Fruit fly (Drosophila melanogaster) whole organism, embryonic: ENCODE measurements around the gene CG13077.

Experiments
- ATbp ChIP-seq: fragments of 200-800 bp; sonication (Bioruptor generic); optimal IDR thresholded peaks from 2 replicates; lab custom pipeline; 2017; ENCODE audit warnings: missing biosample characterization, mild to moderate bottlenecking, missing genetic modification characterization, missing genetic modification reagents
- Aef1 ChIP-seq: fragments of 200-800 bp; sonication (Bioruptor generic); IDR thresholded peaks from 3 replicates; pipeline ENCODE4 v1.3.6; 2022; ENCODE audit warnings: missing biosample characterization, missing genetic modification characterization
- Atf-2 ChIP-seq: fragments of 200-800 bp; sonication (Bioruptor generic); optimal IDR thresholded peaks from 2 replicates; lab custom pipeline; 2016; ENCODE audit warnings: missing biosample characterization, missing genetic modification characterization
- B-H2 ChIP-seq: fragments of 200-800 bp; sonication (Bioruptor generic); optimal IDR thresholded peaks from 2 replicates; lab custom pipeline; 2018; ENCODE audit warnings: missing biosample characterization, mild to moderate bottlenecking, missing genetic modification characterization
- CG10462 ChIP-seq: fragments of 200-800 bp; sonication (Bioruptor generic); optimal IDR thresholded peaks from 2 replicates; lab custom pipeline; 2016; ENCODE audit warnings: missing biosample characterization, missing genetic modification characterization
- CG10543 ChIP-seq: fragments of 200-800 bp; sonication (Bioruptor generic); optimal IDR thresholded peaks from 3 replicates; lab custom pipeline; 2017; ENCODE audit warnings: missing biosample characterization, mild to moderate bottlenecking, missing genetic modification characterization, moderate library complexity
- CG10979 ChIP-seq: fragments of 200-800 bp; sonication (Bioruptor generic); optimal IDR thresholded peaks from 2 replicates; lab custom pipeline; 2018; ENCODE audit warnings: missing biosample characterization, mild to moderate bottlenecking, missing genetic modification characterization, moderate library complexity
- CG11456 ChIP-seq: fragments of 200-800 bp; sonication (Bioruptor generic); IDR thresholded peaks from 3 replicates; pipeline ENCODE4 v1.3.6; 2022; ENCODE audit warnings: missing biosample characterization, missing genetic modification characterization
- CG12104 ChIP-seq: fragments of 200-800 bp; sonication (Bioruptor generic); optimal IDR thresholded peaks from 3 replicates; lab custom pipeline; 2016; ENCODE audit warnings: missing biosample characterization, missing genetic modification characterization
- CG13287 ChIP-seq: fragments of 200-800 bp; sonication (Bioruptor generic); IDR thresholded peaks from 2 replicates; pipeline ENCODE4 v1.3.6; 2022; ENCODE audit warnings: missing biosample characterization, missing genetic modification characterization; ENCODE audit not compliant: partially characterized antibody
- CG13775 ChIP-seq: fragments of 200-800 bp; sonication (Bioruptor generic); optimal IDR thresholded peaks from 3 replicates; lab custom pipeline; 2017; ENCODE audit warnings: missing biosample characterization, mild to moderate bottlenecking, missing genetic modification characterization
- CG17829 ChIP-seq: fragments of 200-800 bp; optimal IDR thresholded peaks from 2 replicates; lab custom pipeline; 2019; ENCODE audit warnings: missing biosample characterization, mild to moderate bottlenecking, missing genetic modification characterization, moderate library complexity
- CG18599 ChIP-seq: fragments of 200-800 bp; sonication (Bioruptor generic); optimal IDR thresholded peaks from 3 replicates; lab custom pipeline; 2017; ENCODE audit warnings: missing biosample characterization, missing genetic modification characterization, mild to moderate bottlenecking, moderate library complexity, missing genetic modification reagents
- CG2129 ChIP-seq: fragments of 200-800 bp; sonication (Bioruptor generic); IDR thresholded peaks from 2 replicates; pipeline ENCODE4 v1.3.6; 2022; ENCODE audit warnings: missing biosample characterization, missing genetic modification characterization; ENCODE audit not compliant: partially characterized antibody
- CG3847 ChIP-seq: fragments of 200-800 bp; sonication (Bioruptor generic); IDR thresholded peaks from 2 replicates; pipeline ENCODE4 v1.3.6; 2022; ENCODE audit warnings: missing biosample characterization, missing genetic modification characterization
- CG4424 ChIP-seq: fragments of 200-800 bp; sonication (Bioruptor generic); optimal IDR thresholded peaks from 3 replicates; lab custom pipeline; 2016; ENCODE audit warnings: missing biosample characterization, missing genetic modification characterization
- CG6765 ChIP-seq: fragments of 200-800 bp; sonication (Bioruptor generic); optimal IDR thresholded peaks from 3 replicates; lab custom pipeline; 2017; ENCODE audit warnings: missing biosample characterization, mild to moderate bottlenecking, missing genetic modification characterization
- CG6813 ChIP-seq: fragments of 200-800 bp; sonication (Bioruptor generic); optimal IDR thresholded peaks from 2 replicates; lab custom pipeline; 2017; ENCODE audit warnings: missing biosample characterization, missing genetic modification characterization, mild to moderate bottlenecking, moderate library complexity, missing genetic modification reagents
- CG7357 ChIP-seq: fragments of 200-800 bp; sonication (Bioruptor generic); IDR thresholded peaks from 3 replicates; pipeline ENCODE4 v1.3.6; 2022; ENCODE audit warnings: missing biosample characterization, missing genetic modification characterization
- CG7745 ChIP-seq: fragments of 200-800 bp; sonication (Bioruptor generic); optimal IDR thresholded peaks from 2 replicates; lab custom pipeline; 2018; ENCODE audit warnings: missing biosample characterization, mild to moderate bottlenecking, missing genetic modification characterization, moderate library complexity
- CG7786 ChIP-seq: fragments of 200-800 bp; sonication (Bioruptor generic); optimal IDR thresholded peaks from 2 replicates; lab custom pipeline; 2016; ENCODE audit warnings: missing biosample characterization, missing genetic modification characterization
- CG9609 ChIP-seq: fragments of 200-800 bp; sonication (Bioruptor generic); optimal IDR thresholded peaks from 3 replicates; lab custom pipeline; 2016; ENCODE audit warnings: missing biosample characterization, missing genetic modification characterization
- CG9727 ChIP-seq: fragments of 200-800 bp; sonication (Bioruptor generic); optimal IDR thresholded peaks from 3 replicates; lab custom pipeline; 2017; ENCODE audit warnings: missing biosample characterization, mild to moderate bottlenecking, missing genetic modification characterization
- CHES-1-like ChIP-seq: fragments of 200-800 bp; sonication (Bioruptor generic); optimal IDR thresholded peaks from 2 replicates; lab custom pipeline; 2016; ENCODE audit warnings: missing biosample characterization, missing genetic modification characterization
- Dref ChIP-seq: fragments of 200-800 bp; sonication (Bioruptor generic); IDR thresholded peaks from 2 replicates; pipeline ENCODE4 v1.3.6; 2022; ENCODE audit warnings: missing biosample characterization, missing genetic modification characterization
- Fer3 ChIP-seq: fragments of 200-800 bp; sonication (Bioruptor generic); optimal IDR thresholded peaks from 2 replicates; lab custom pipeline; 2018; ENCODE audit warnings: missing biosample characterization, mild to moderate bottlenecking, missing genetic modification characterization, moderate library complexity
- Hsf ChIP-seq: fragments of 200-800 bp; sonication (Bioruptor generic); optimal IDR thresholded peaks from 3 replicates; lab custom pipeline; 2016; ENCODE audit warnings: missing biosample characterization, missing genetic modification characterization
- NfI ChIP-seq: fragments of 200-800 bp; sonication (Bioruptor generic); optimal IDR thresholded peaks from 3 replicates; lab custom pipeline; 2018; ENCODE audit warnings: missing biosample characterization, mild to moderate bottlenecking, missing genetic modification characterization, moderate library complexity
- Opbp ChIP-seq: fragments of 200-800 bp; sonication (Bioruptor generic); IDR thresholded peaks from 3 replicates; pipeline ENCODE4 v1.3.6; 2022; ENCODE audit warnings: missing biosample characterization, missing genetic modification characterization; ENCODE audit not compliant: partially characterized antibody
- PHDP ChIP-seq: fragments of 200-800 bp; sonication (Bioruptor generic); optimal IDR thresholded peaks from 3 replicates; lab custom pipeline; 2018; ENCODE audit warnings: missing biosample characterization, mild to moderate bottlenecking, missing genetic modification characterization, moderate library complexity
- Rfx ChIP-seq: fragments of 200-800 bp; sonication (Bioruptor generic); IDR thresholded peaks from 2 replicates; pipeline ENCODE4 v1.3.6; 2022; ENCODE audit warnings: missing biosample characterization, missing genetic modification characterization
- Sry-δ ChIP-seq: fragments of 200-800 bp; sonication (Bioruptor generic); optimal IDR thresholded peaks from 2 replicates; lab custom pipeline; 2016; ENCODE audit warnings: missing biosample characterization, missing genetic modification characterization
- YL-1 ChIP-seq: fragments of 200-800 bp; sonication (Bioruptor generic); optimal IDR thresholded peaks from 3 replicates; lab custom pipeline; 2017; ENCODE audit warnings: missing biosample characterization, mild to moderate bottlenecking, missing genetic modification characterization
- abd-A ChIP-seq: fragments of 200-800 bp; sonication (Bioruptor generic); optimal IDR thresholded peaks from 3 replicates; lab custom pipeline; 2019; ENCODE audit warnings: missing biosample characterization, mild to moderate bottlenecking, missing genetic modification characterization, moderate library complexity
- cas ChIP-seq: fragments of 200-800 bp; sonication (Bioruptor generic); IDR thresholded peaks from 2 replicates; pipeline ENCODE4 v1.3.6; 2022; ENCODE audit warnings: missing biosample characterization, missing genetic modification characterization
- chinmo ChIP-seq: fragments of 200-800 bp; sonication (Bioruptor generic); IDR thresholded peaks from 4 replicates; pipeline ENCODE4 v1.3.6; 2022; ENCODE audit warnings: missing biosample characterization, missing genetic modification characterization; ENCODE audit not compliant: partially characterized antibody
- dan ChIP-seq: fragments of 200-800 bp; sonication (Bioruptor generic); IDR thresholded peaks from 2 replicates; pipeline ENCODE4 v1.3.6; 2022; ENCODE audit warnings: missing biosample characterization, missing genetic modification characterization
- fd96Cb ChIP-seq: fragments of 200-800 bp; sonication (Bioruptor generic); optimal IDR thresholded peaks from 2 replicates; lab custom pipeline; 2018; ENCODE audit warnings: missing biosample characterization, mild to moderate bottlenecking, missing genetic modification characterization, moderate library complexity
- hth ChIP-seq: fragments of >200 bp; optimal IDR thresholded peaks from 2 replicates; lab custom pipeline; 2017; ENCODE audit warnings: inconsistent platforms
- knrl ChIP-seq: fragments of 200-800 bp; sonication (Bioruptor generic); IDR thresholded peaks from 3 replicates; pipeline ENCODE4 v1.3.6; 2022; ENCODE audit warnings: missing biosample characterization, missing genetic modification characterization; ENCODE audit not compliant: partially characterized antibody
- oc ChIP-seq: fragments of 200-800 bp; sonication (Bioruptor generic); optimal IDR thresholded peaks from 2 replicates; lab custom pipeline; 2018; ENCODE audit warnings: missing biosample characterization, mild to moderate bottlenecking, missing genetic modification characterization, moderate library complexity
- ranshi ChIP-seq: fragments of 200-800 bp; sonication (Bioruptor generic); IDR thresholded peaks from 2 replicates; pipeline ENCODE4 v1.3.6; 2022; ENCODE audit warnings: missing biosample characterization, missing genetic modification characterization
- scrt ChIP-seq: fragments of 200-800 bp; sonication (Bioruptor generic); optimal IDR thresholded peaks from 2 replicates; lab custom pipeline; 2018; ENCODE audit warnings: missing biosample characterization, mild to moderate bottlenecking, missing genetic modification characterization, moderate library complexity
- sima ChIP-seq: fragments of 200-800 bp; sonication (Bioruptor generic); optimal IDR thresholded peaks from 2 replicates; lab custom pipeline; 2016; ENCODE audit warnings: missing biosample characterization, missing genetic modification characterization
- sisA ChIP-seq: fragments of 200-800 bp; sonication (Bioruptor generic); IDR thresholded peaks from 2 replicates; pipeline ENCODE4 v1.3.6; 2022; ENCODE audit warnings: missing biosample characterization, missing genetic modification characterization
- sqz ChIP-seq: fragments of 200-800 bp; sonication (Bioruptor generic); optimal IDR thresholded peaks from 3 replicates; lab custom pipeline; 2018; ENCODE audit warnings: missing biosample characterization, mild to moderate bottlenecking, missing genetic modification characterization
- sr ChIP-seq: fragments of 200-800 bp; sonication (Bioruptor generic); IDR thresholded peaks from 3 replicates; pipeline ENCODE4 v1.3.6; 2022; ENCODE audit warnings: missing biosample characterization, missing genetic modification characterization
- unc-4 ChIP-seq: fragments of 200-800 bp; sonication (Bioruptor generic); IDR thresholded peaks from 2 replicates; pipeline ENCODE4 v1.3.6; 2022; ENCODE audit warnings: missing biosample characterization, missing genetic modification characterization; ENCODE audit not compliant: partially characterized antibody
- vfl ChIP-seq: fragments of 200-800 bp; sonication (Bioruptor generic); optimal IDR thresholded peaks from 2 replicates; lab custom pipeline; 2016; ENCODE audit warnings: missing biosample characterization, missing genetic modification characterization

CG13077 gene

dm6 chr2L:19517154-19517814 lies 48.4 kb upstream of the CG13077 start, which contains the start of gene Hasp (continued):
- no peak for TF ChIP-seq CG10462 (GFP tag; lab: Kevin White, UChicago)
- peak; percentile 36 for TF ChIP-seq CG12104
- no peak for TF ChIP-seq Sry-δ
- no peak for TF ChIP-seq CG10543 (GFP tag; lab: Kevin White, UChicago)
- peak; percentile 12 for TF ChIP-seq CG6813 (GFP tag; lab: Kevin White, UChicago)
- no peak for TF ChIP-seq hth
- no peak; the same call in 1 of the 2 replicates for TF ChIP-seq CG3847 (GFP tag; lab: Robert Waterston, UW)
- TF ChIP-seq PHDP, result peak; percentile 61
- no peak for TF ChIP-seq YL-1
- TF ChIP-seq unc-4 (GFP tag; lab: Robert Waterston, UW), result peak; percentile 61
- no peak for TF ChIP-seq CG2129 (GFP tag; lab: Robert Waterston, UW)
- peak; percentile 44 for TF ChIP-seq ATbp (GFP tag; lab: Kevin White, UChicago)
- TF ChIP-seq CG10979, result peak; percentile 74
- no peak for TF ChIP-seq CHES-1-like
- TF ChIP-seq sisA, result peak; percentile 45
- TF ChIP-seq Fer3 (tag; lab: Kevin White, UChicago), result peak; percentile 56
- no peak for TF ChIP-seq sima (GFP tag; lab: Kevin White, UChicago)
- peak; percentile 47; the same call in 1 of the 2 replicates for TF ChIP-seq cas (GFP tag; lab: Robert Waterston, UW)
- TF ChIP-seq Opbp (GFP tag; lab: Robert Waterston, UW), result peak; percentile 84; the same call in 2 of the 3 replicates
- no peak for TF ChIP-seq CG7357
- no peak for TF ChIP-seq sqz (GFP tag; lab: Kevin White, UChicago)
- no peak for TF ChIP-seq Atf-2 (GFP tag; lab: Kevin White, UChicago)
- TF ChIP-seq dan (GFP tag; lab: Robert Waterston, UW), result no peak
- TF ChIP-seq vfl, result peak; percentile 0
- TF ChIP-seq CG18599 (GFP tag; lab: Kevin White, UChicago), result peak; percentile 53
- TF ChIP-seq Hsf (GFP tag; lab: Kevin White, UChicago), result peak; percentile 18
- peak; percentile 41 for TF ChIP-seq oc (tag; lab: Kevin White, UChicago)
- TF ChIP-seq CG9727, result peak; percentile 61
- peak; percentile 62 for TF ChIP-seq Dref (GFP tag; lab: Robert Waterston, UW)
- no peak for TF ChIP-seq abd-A
- TF ChIP-seq CG11456 (GFP tag; lab: Robert Waterston, UW), result peak; percentile 60; the same call in 2 of the 3 replicates
- peak; percentile 5 for TF ChIP-seq B-H2 (GFP tag; lab: Kevin White, UChicago)
- TF ChIP-seq CG7786 (GFP tag; lab: Kevin White, UChicago), result no peak
- TF ChIP-seq CG13775, result peak; percentile 26
- TF ChIP-seq scrt (GFP tag; lab: Kevin White, UChicago), result no peak
- no peak for TF ChIP-seq sr (GFP tag; lab: Robert Waterston, UW)
- TF ChIP-seq NfI (GFP tag; lab: Kevin White, UChicago), result peak; percentile 35
- TF ChIP-seq CG6765 (GFP tag; lab: Kevin White, UChicago), result no peak
- TF ChIP-seq CG13287, result peak; percentile 77
- TF ChIP-seq fd96Cb, result peak; percentile 69
- peak; percentile 46; the same call in 2 of the 3 replicates for TF ChIP-seq knrl (GFP tag; lab: Robert Waterston, UW)
- peak; percentile 62 for TF ChIP-seq CG17829 (tag; lab: Kevin White, UChicago)
- TF ChIP-seq Rfx, result peak; percentile 67
- no peak for TF ChIP-seq CG7745 (tag; lab: Kevin White, UChicago)
- peak; percentile 33; the same call in 1 of the 2 replicates for TF ChIP-seq ranshi (GFP tag; lab: Robert Waterston, UW)
- 0 out of 3 replicates have a peak, but pooled peaks have one; percentile 10 for TF ChIP-seq Aef1 (GFP tag; lab: Robert Waterston, UW)
- peak; percentile 72; the same call in 1 of the 4 replicates for TF ChIP-seq chinmo
- TF ChIP-seq CG4424 (GFP tag; lab: Kevin White, UChicago), result peak; percentile 46
- TF ChIP-seq CG9609 (GFP tag; lab: Kevin White, UChicago), result no peak
